Worm (Caenorhabditis elegans): ENCODE results near the gene C56G2.9.

- TF ChIP-seq ama-1 (optimal IDR thresholded peaks at IDR 0.05), result no peak
- no peak for TF ChIP-seq tbx-11 (GFP tag; IDR thresholded peaks at IDR 0.05)
- no peak for TF ChIP-seq aly-1 (tag; optimal IDR thresholded peaks at IDR 0.05)
- no peak for TF ChIP-seq scrt-1 (GFP tag; IDR thresholded peaks at IDR 0.05)
- no peak for TF ChIP-seq F13C5.2 (tag; optimal IDR thresholded peaks at IDR 0.05)
- no peak for TF ChIP-seq tbx-37 (GFP tag; conservative IDR thresholded peaks at IDR 0.05)
- no peak for TF ChIP-seq flt-1 (GFP tag; IDR thresholded peaks at IDR 0.05)
Observed at ce11 chrIII:6361560-6361959, 18.4 kb upstream of the C56G2.9 start.

All from whole organism, early embryonic.